Worm (Caenorhabditis elegans) whole organism, L2 larva: ENCODE data around the gene F58H1.6.

ENCODE experiments used
- Y55F3AM.14 ChIP-seq: fragments of 200-800 bp; sonication (Bioruptor generic); optimal IDR thresholded peaks from 2 replicates; lab custom pipeline; 2018; ENCODE audit warnings: mild to moderate bottlenecking, missing genetic modification characterization, missing compliant biosample characterization
- alr-1 ChIP-seq: fragments of 150-350 bp; optimal IDR thresholded peaks from 2 replicates; lab custom pipeline; 2014; ENCODE audit warnings: missing biosample characterization, missing genetic modification characterization
- blmp-1 ChIP-seq: sonication (generic microtip); optimal IDR thresholded peaks from 2 replicates; lab custom pipeline; 2017; ENCODE audit warnings: missing genetic modification characterization, mild to moderate bottlenecking, missing compliant biosample characterization, antibody characterized with exemption, moderate library complexity; ENCODE audit not compliant: insufficient read depth
- gmeb-1 ChIP-seq: fragments of 150-350 bp; optimal IDR thresholded peaks from 2 replicates; lab custom pipeline; 2014; ENCODE audit warnings: missing biosample characterization, missing genetic modification characterization
- lin-13 ChIP-seq: fragments of 150-350 bp; optimal IDR thresholded peaks from 2 replicates; lab custom pipeline; 2014; ENCODE audit warnings: missing biosample characterization, missing genetic modification reagents, missing genetic modification characterization
- lin-39 ChIP-seq: fragments of 150-350 bp; optimal IDR thresholded peaks from 2 replicates; lab custom pipeline; 2014; ENCODE audit warnings: missing biosample characterization, missing genetic modification reagents, missing genetic modification characterization
- lsy-2 ChIP-seq, 2 experiments: fragments of 150-350 bp in 1 of 2; sonication (generic microtip) in 1 of 2; optimal IDR thresholded peaks; 2 replicates each; lab custom pipeline; 2014 to 2017; ENCODE audit warnings: missing biosample characterization in 2 of 2, missing genetic modification characterization in 2 of 2
- nhr-10 ChIP-seq: sonication (generic microtip); optimal IDR thresholded peaks from 2 replicates; lab custom pipeline; 2017; ENCODE audit warnings: missing biosample characterization, missing genetic modification characterization
- nhr-11 ChIP-seq: fragments of 150-350 bp; optimal IDR thresholded peaks from 2 replicates; lab custom pipeline; 2014; ENCODE audit warnings: missing biosample characterization, missing genetic modification characterization
- nhr-12 ChIP-seq: fragments of 150-350 bp; optimal IDR thresholded peaks from 2 replicates; lab custom pipeline; 2014; ENCODE audit warnings: missing biosample characterization, missing genetic modification characterization
- nhr-129 ChIP-seq: fragments of 150-350 bp; optimal IDR thresholded peaks from 2 replicates; lab custom pipeline; 2014; ENCODE audit warnings: missing biosample characterization, missing genetic modification characterization
- nhr-23 ChIP-seq: fragments of 150-350 bp; optimal IDR thresholded peaks from 2 replicates; lab custom pipeline; 2014; ENCODE audit warnings: missing biosample characterization, missing genetic modification reagents, missing genetic modification characterization
- nhr-237 ChIP-seq: fragments of 150-350 bp; optimal IDR thresholded peaks from 2 replicates; lab custom pipeline; 2014; ENCODE audit warnings: missing biosample characterization, missing genetic modification characterization
- nhr-25 ChIP-seq: fragments of 150-350 bp; sonication (generic microtip); optimal IDR thresholded peaks from 3 replicates; lab custom pipeline; 2014; ENCODE audit warnings: missing biosample characterization, missing genetic modification characterization
- nhr-6 ChIP-seq: fragments of 150-350 bp; optimal IDR thresholded peaks from 2 replicates; lab custom pipeline; 2014; ENCODE audit warnings: missing biosample characterization, missing genetic modification characterization
- nhr-77 ChIP-seq: fragments of 150-350 bp; optimal IDR thresholded peaks from 2 replicates; lab custom pipeline; 2014; ENCODE audit warnings: missing biosample characterization, missing genetic modification characterization
- peb-1 ChIP-seq: fragments of 150-350 bp; optimal IDR thresholded peaks from 2 replicates; lab custom pipeline; 2014; ENCODE audit warnings: missing biosample characterization, missing genetic modification characterization
- sem-4 ChIP-seq: fragments of 150-350 bp; optimal IDR thresholded peaks from 2 replicates; lab custom pipeline; 2014; ENCODE audit warnings: missing biosample characterization, missing genetic modification reagents, missing genetic modification characterization
- snpc-4 ChIP-seq: fragments of 150-350 bp; optimal IDR thresholded peaks from 2 replicates; lab custom pipeline; 2014; ENCODE audit warnings: missing biosample characterization, missing genetic modification characterization
- unc-39 ChIP-seq: fragments of 150-350 bp; optimal IDR thresholded peaks from 2 replicates; lab custom pipeline; 2014; ENCODE audit warnings: missing biosample characterization, missing genetic modification characterization
- unc-55 ChIP-seq: fragments of 150-350 bp; sonication (generic microtip); optimal IDR thresholded peaks from 3 replicates; lab custom pipeline; 2014; ENCODE audit warnings: missing biosample characterization, missing genetic modification reagents, missing genetic modification characterization
- unc-62 ChIP-seq: fragments of 150-350 bp; optimal IDR thresholded peaks from 2 replicates; lab custom pipeline; 2014; ENCODE audit warnings: missing biosample characterization, missing genetic modification reagents, missing genetic modification characterization
- ztf-4 ChIP-seq: fragments of 150-350 bp; optimal IDR thresholded peaks from 2 replicates; lab custom pipeline; 2014; ENCODE audit warnings: missing biosample characterization, missing genetic modification characterization

Gene F58H1.6

ce11 chrV:11993706-11994345 is 51.4 kb downstream of the F58H1.6 start, which contains the start of the genes cyl-1 and C52E4.7 (continued):
- TF ChIP-seq lin-13 (GFP tag; lab: Kevin White, UChicago) (peak; percentile 45), lin-39 (tag; lab: Kevin White, UChicago) (no peak), nhr-25 (no peak), nhr-12 (no peak), nhr-129 (tag; lab: Kevin White, UChicago) (peak; percentile 56), blmp-1 (tag; lab: Kevin White, UChicago) (no peak), snpc-4 (peak; percentile 75), nhr-237 (tag; lab: Kevin White, UChicago) (no peak), ztf-4 (tag; lab: Kevin White, UChicago) (no peak), nhr-6 (no peak), nhr-10 (tag; lab: Kevin White, UChicago) (no peak), nhr-77 (tag; lab: Kevin White, UChicago) (no peak), nhr-11 (no peak), unc-55 (GFP tag; lab: Kevin White, UChicago) (peak; percentile 65), unc-62 (no peak), Y55F3AM.14 (no peak), alr-1 (tag; lab: Kevin White, UChicago) (no peak), unc-39 (tag; lab: Kevin White, UChicago) (no peak), sem-4 (tag; lab: Kevin White, UChicago) (no peak), gmeb-1 (peak; percentile 38), nhr-23 (tag; lab: Kevin White, UChicago) (no peak), peb-1 (tag; lab: Kevin White, UChicago) (no peak), lsy-2 (tag; optimal IDR thresholded peaks at IDR 0.05; lab: Kevin White, UChicago) (peak in 1 of 2 experiments; percentile 73)
